Worm (Caenorhabditis elegans): ENCODE results near the gene nep-12.

- TF ChIP-seq ceh-14 (tag; optimal IDR thresholded peaks at IDR 0.05) (no peak), fax-1 (tag; optimal IDR thresholded peaks at IDR 0.05) (no peak), K09A11.1 (tag; optimal IDR thresholded peaks at IDR 0.05; ENCODE audit: insufficient read depth) (no peak), ama-1 (optimal IDR thresholded peaks at IDR 0.05) (no peak), ets-4 (tag; optimal IDR thresholded peaks at IDR 0.05) (no peak), nhr-11 (tag; optimal IDR thresholded peaks at IDR 0.05) (no peak), pros-1 (tag; optimal IDR thresholded peaks at IDR 0.05) (no peak)
Measured at ce11 chrII:4818780-4819179, 34.4 kb upstream of the nep-12 start.
